Worm (Caenorhabditis elegans) whole organism, midembryonic: ENCODE data around the gene R04D3.2.
A peak's percentile ranks its signal among the peaks of the same experiment; 100 is the strongest.

Source experiments
- T22C8.4 ChIP-seq: fragments of 200-800 bp; sonication (Bioruptor generic); IDR thresholded peaks from 2 replicates; pipeline ENCODE4 v1.3.6; 2022; ENCODE audit warnings: missing genetic modification characterization, missing compliant biosample characterization
- cog-1 ChIP-seq: sonication (generic microtip); optimal IDR thresholded peaks from 2 replicates; lab custom pipeline; 2016; ENCODE audit warnings: missing genetic modification characterization, missing compliant biosample characterization
- flt-1 ChIP-seq: fragments of 200-800 bp; sonication (Bioruptor generic); IDR thresholded peaks from 2 replicates; pipeline ENCODE4 v1.3.6; 2022; ENCODE audit warnings: missing genetic modification characterization, missing compliant biosample characterization
- klf-2 ChIP-seq: fragments of 200-800 bp; sonication (Bioruptor generic); conservative IDR thresholded peaks from 2 replicates; pipeline ENCODE4 v1.3.6; 2022; ENCODE audit warnings: missing genetic modification reagents, missing genetic modification characterization, missing compliant biosample characterization
- med-1 ChIP-seq: sonication (generic microtip); optimal IDR thresholded peaks from 2 replicates; lab custom pipeline; 2017; ENCODE audit warnings: missing genetic modification characterization, mild to moderate bottlenecking, missing compliant biosample characterization, antibody characterized with exemption, missing genetic modification reagents; ENCODE audit not compliant: insufficient read depth
- ref-1 ChIP-seq: fragments of 200-800 bp; sonication (Bioruptor generic); conservative IDR thresholded peaks from 2 replicates; pipeline ENCODE4 v1.3.6; 2022; ENCODE audit warnings: missing genetic modification reagents, missing genetic modification characterization, missing compliant biosample characterization
- tab-1 ChIP-seq: fragments of 200-800 bp; sonication (Bioruptor generic); IDR thresholded peaks from 2 replicates; pipeline ENCODE4 v1.3.6; 2022; ENCODE audit warnings: missing genetic modification characterization, missing compliant biosample characterization
- ztf-23 ChIP-seq: fragments of 200-800 bp; sonication (Bioruptor generic); IDR thresholded peaks from 2 replicates; pipeline ENCODE4 v1.3.6; 2022; ENCODE audit warnings: missing genetic modification reagents, missing genetic modification characterization, missing compliant biosample characterization
- ztf-29 ChIP-seq: fragments of 200-800 bp; sonication (Bioruptor generic); IDR thresholded peaks from 2 replicates; pipeline ENCODE4 v1.3.6; 2022; ENCODE audit warnings: missing genetic modification reagents, missing genetic modification characterization, missing compliant biosample characterization

Gene R04D3.2

DNA sequence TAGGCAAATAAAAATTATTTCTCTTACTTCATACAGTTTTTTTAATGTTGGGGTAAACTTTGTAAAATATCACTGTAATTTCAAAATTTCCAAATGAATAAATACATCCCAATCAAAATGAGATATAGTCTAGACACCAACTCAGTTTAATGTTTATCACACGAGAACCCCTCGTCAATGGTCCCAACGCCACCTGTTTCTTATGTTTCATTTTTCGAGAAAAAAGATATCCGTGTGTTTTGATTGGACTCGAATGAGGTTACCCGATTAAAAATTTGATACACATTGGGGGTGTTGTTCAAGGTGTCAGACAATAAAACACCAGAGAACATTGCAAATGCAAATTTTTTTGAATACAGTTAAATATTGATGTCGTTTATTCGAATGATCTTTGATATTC is 31.1 kb upstream of the R04D3.2 start:
- TF ChIP-seq klf-2 (no peak), flt-1 (GFP tag; lab: Robert Waterston, UW) (no peak)

ce11 chrX:13315093-13315492 is 28.7 kb upstream of the R04D3.2 start:
- no peak for TF ChIP-seq med-1 (GFP tag; lab: Kevin White, UChicago)
- TF ChIP-seq flt-1 (GFP tag; lab: Robert Waterston, UW): no peak
- TF ChIP-seq ztf-29 (GFP tag; lab: Robert Waterston, UW): no peak
- TF ChIP-seq ref-1 (GFP tag; lab: Robert Waterston, UW): no peak
- TF ChIP-seq cog-1 (tag; lab: Kevin White, UChicago): no peak
- no peak for TF ChIP-seq ztf-23
- TF ChIP-seq klf-2: no peak
- TF ChIP-seq T22C8.4 (GFP tag; lab: Robert Waterston, UW): no peak
- no peak for TF ChIP-seq tab-1

- no peak for TF ChIP-seq cog-1 (tag; lab: Kevin White, UChicago)
- TF ChIP-seq tab-1: no peak
- TF ChIP-seq med-1 (GFP tag; lab: Kevin White, UChicago): no peak
- no peak for TF ChIP-seq flt-1 (GFP tag; lab: Robert Waterston, UW)
- no peak for TF ChIP-seq ztf-23
- no peak for TF ChIP-seq klf-2
- TF ChIP-seq ztf-29 (GFP tag; lab: Robert Waterston, UW): no peak
- no peak for TF ChIP-seq T22C8.4 (GFP tag; lab: Robert Waterston, UW)
- TF ChIP-seq ref-1 (GFP tag; lab: Robert Waterston, UW): no peak
Measured at ce11 chrX:13311641-13312423, 25.4 kb upstream of the R04D3.2 start, which contains the start of gene F46G10.1. TSS of gene F46G10.1 (minus strand) at chrX:13311755.

- TF ChIP-seq tab-1 (no peak), ztf-29 (GFP tag; lab: Robert Waterston, UW) (no peak), klf-2 (no peak), ztf-23 (no peak), flt-1 (GFP tag; lab: Robert Waterston, UW) (no peak), T22C8.4 (GFP tag; lab: Robert Waterston, UW) (no peak), med-1 (GFP tag; lab: Kevin White, UChicago) (no peak), ref-1 (GFP tag; lab: Robert Waterston, UW) (no peak), cog-1 (tag; lab: Kevin White, UChicago) (no peak)
Measured at ce11 chrX:13310763-13311162, 24.3 kb upstream of the R04D3.2 start.

DNA sequence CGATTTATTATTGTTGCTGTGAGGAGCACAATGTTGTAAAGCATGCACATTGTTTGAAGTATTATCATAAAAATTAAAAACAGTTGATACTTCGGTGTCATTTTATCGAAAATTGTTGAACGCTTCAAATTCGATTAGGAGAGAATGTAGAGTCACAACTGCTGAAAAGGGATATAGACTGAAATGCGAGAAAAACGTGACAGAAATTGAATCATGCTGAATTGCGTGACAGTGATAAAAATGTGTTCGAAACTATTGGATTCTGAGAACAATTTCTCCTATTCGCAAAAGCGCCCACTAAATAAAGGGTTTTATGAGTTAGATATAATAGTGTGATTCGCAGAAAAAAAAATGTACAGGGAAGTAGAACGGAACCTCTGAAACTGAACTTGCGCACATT is 22.3 kb upstream of the R04D3.2 start, which contains the start of gene srxa-8:
Gene srxa-8 (minus strand): TSS at position 101 of the 400 bp plus-strand sequence.
- TF ChIP-seq flt-1 (GFP tag; lab: Robert Waterston, UW): no peak
- TF ChIP-seq cog-1 (tag; lab: Kevin White, UChicago): no peak
- TF ChIP-seq ztf-29 (GFP tag; lab: Robert Waterston, UW): no peak
- TF ChIP-seq ref-1 (GFP tag; lab: Robert Waterston, UW): no peak
- TF ChIP-seq ztf-23: no peak
- TF ChIP-seq T22C8.4 (GFP tag; lab: Robert Waterston, UW): no peak
- no peak for TF ChIP-seq tab-1
- no peak for TF ChIP-seq klf-2
- TF ChIP-seq med-1 (GFP tag; lab: Kevin White, UChicago): no peak

DNA sequence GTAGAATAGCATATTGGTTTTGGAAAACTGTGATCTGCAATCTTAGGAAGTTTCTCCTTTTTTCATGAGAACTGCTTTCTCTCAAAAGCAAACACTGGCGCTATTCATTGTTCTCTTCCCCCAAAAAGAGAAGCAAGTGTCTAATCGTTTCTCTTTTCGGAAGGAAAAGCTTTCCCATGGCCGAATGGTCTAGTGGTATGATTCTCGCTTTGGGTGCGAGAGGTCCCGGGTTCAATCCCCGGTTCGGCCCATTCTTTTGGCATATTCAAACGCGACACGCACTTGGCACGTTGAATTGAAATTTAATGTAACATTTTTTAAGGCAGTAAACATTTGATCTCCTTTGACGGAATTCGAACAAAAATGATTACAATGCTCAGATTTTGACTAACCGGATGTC is 21.4 kb upstream of the R04D3.2 start:
- TF ChIP-seq cog-1 (tag; lab: Kevin White, UChicago): no peak
- TF ChIP-seq flt-1 (GFP tag; lab: Robert Waterston, UW): no peak
- no peak for TF ChIP-seq klf-2
- no peak for TF ChIP-seq ref-1 (GFP tag; lab: Robert Waterston, UW)
- TF ChIP-seq ztf-23: no peak
- TF ChIP-seq T22C8.4 (GFP tag; lab: Robert Waterston, UW): no peak
- TF ChIP-seq med-1 (GFP tag; lab: Kevin White, UChicago): no peak
- TF ChIP-seq ztf-29 (GFP tag; lab: Robert Waterston, UW): no peak
- no peak for TF ChIP-seq tab-1

DNA sequence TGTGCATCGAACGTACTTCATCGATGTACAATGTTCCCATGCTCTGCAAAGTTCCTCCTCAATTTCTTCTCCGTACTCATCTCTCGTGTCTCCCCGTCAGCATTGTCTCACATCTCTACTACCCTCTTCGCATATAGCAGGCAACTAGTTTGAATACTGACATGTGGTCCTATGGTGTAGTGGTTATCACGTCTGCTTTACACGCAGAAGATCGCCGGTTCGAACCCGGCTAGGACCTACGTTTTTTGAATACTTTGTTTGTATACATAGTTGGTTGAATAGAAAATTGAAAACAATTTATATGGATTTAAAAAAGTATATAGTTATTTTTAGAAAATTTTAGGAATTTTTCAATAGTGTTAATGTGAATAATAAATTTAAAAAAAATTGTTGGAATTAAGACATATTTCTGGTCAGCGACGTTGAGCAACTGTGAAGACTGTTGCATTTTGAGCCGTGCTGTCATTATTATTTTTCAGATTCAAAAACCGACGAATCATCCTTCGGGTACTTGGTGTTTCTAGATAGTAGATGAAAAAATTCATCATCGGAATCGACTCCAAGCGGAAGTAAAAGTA is 20.5 kb upstream of the R04D3.2 start:
- peak; percentile 97 for TF ChIP-seq ztf-23
- peak; percentile 91 for TF ChIP-seq ref-1 (GFP tag; lab: Robert Waterston, UW)
- TF ChIP-seq cog-1 (tag; lab: Kevin White, UChicago): peak; percentile 97
- peak; percentile 97 for TF ChIP-seq flt-1 (GFP tag; lab: Robert Waterston, UW)
- TF ChIP-seq klf-2: peak; percentile 94
- peak; percentile 96 for TF ChIP-seq ztf-29 (GFP tag; lab: Robert Waterston, UW)
- peak; percentile 95 for TF ChIP-seq T22C8.4 (GFP tag; lab: Robert Waterston, UW)
- peak; percentile 65 for TF ChIP-seq med-1 (GFP tag; lab: Kevin White, UChicago)
- TF ChIP-seq tab-1: peak; percentile 96

ce11 chrX:13305779-13306178 is 19.3 kb upstream of the R04D3.2 start, which contains the start of gene srd-43:
TSS of gene srd-43 (minus strand) at chrX:13305844.
- no peak for TF ChIP-seq flt-1 (GFP tag; lab: Robert Waterston, UW)
- TF ChIP-seq med-1 (GFP tag; lab: Kevin White, UChicago): no peak
- no peak for TF ChIP-seq tab-1
- TF ChIP-seq T22C8.4 (GFP tag; lab: Robert Waterston, UW): no peak
- TF ChIP-seq cog-1 (tag; lab: Kevin White, UChicago): no peak
- TF ChIP-seq ref-1 (GFP tag; lab: Robert Waterston, UW): no peak
- TF ChIP-seq ztf-29 (GFP tag; lab: Robert Waterston, UW): no peak
- TF ChIP-seq ztf-23: no peak
- TF ChIP-seq klf-2: no peak

ce11 chrX:13303357-13303756 is 16.9 kb upstream of the R04D3.2 start, which contains the start of gene srd-42:
TSS of gene srd-42 (minus strand) at chrX:13303457.
- no peak for TF ChIP-seq med-1 (GFP tag; lab: Kevin White, UChicago)
- TF ChIP-seq klf-2: no peak
- TF ChIP-seq flt-1 (GFP tag; lab: Robert Waterston, UW): no peak
- no peak for TF ChIP-seq ztf-29 (GFP tag; lab: Robert Waterston, UW)
- no peak for TF ChIP-seq ztf-23
- no peak for TF ChIP-seq tab-1
- TF ChIP-seq cog-1 (tag; lab: Kevin White, UChicago): no peak
- no peak for TF ChIP-seq ref-1 (GFP tag; lab: Robert Waterston, UW)
- no peak for TF ChIP-seq T22C8.4 (GFP tag; lab: Robert Waterston, UW)
